Fruit fly (Drosophila melanogaster) whole organism, adult: Measurements from ENCODE around the gene eIF4EHP.

Experiments used
- CG11617 ChIP-seq: fragments of 200-800 bp; sonication (Bioruptor generic); optimal IDR thresholded peaks from 2 replicates; lab custom pipeline; 2017; ENCODE audit warnings: mild to moderate bottlenecking, missing biosample characterization, missing genetic modification reagents, missing genetic modification characterization
- CG12768 ChIP-seq: fragments of 200-800 bp; sonication (Bioruptor generic); optimal IDR thresholded peaks from 2 replicates; lab custom pipeline; 2017; ENCODE audit warnings: missing biosample characterization, missing genetic modification characterization, mild to moderate bottlenecking, moderate library complexity, missing genetic modification reagents
- CG14711 ChIP-seq: fragments of 200-800 bp; sonication (Bioruptor generic); optimal IDR thresholded peaks from 2 replicates; lab custom pipeline; 2018; ENCODE audit warnings: missing biosample characterization, mild to moderate bottlenecking, missing genetic modification characterization, moderate library complexity
- CG1620 ChIP-seq: fragments of 200-800 bp; sonication (Bioruptor generic); optimal IDR thresholded peaks from 2 replicates; lab custom pipeline; 2016; ENCODE audit warnings: missing biosample characterization, missing genetic modification characterization
- CG33017 ChIP-seq: fragments of 200-800 bp; sonication (Bioruptor generic); optimal IDR thresholded peaks from 2 replicates; lab custom pipeline; 2018; ENCODE audit warnings: missing biosample characterization, mild to moderate bottlenecking, missing genetic modification characterization, moderate library complexity
- CG5204 ChIP-seq: fragments of 200-800 bp; sonication (Bioruptor generic); optimal IDR thresholded peaks from 2 replicates; lab custom pipeline; 2016; ENCODE audit warnings: missing biosample characterization, missing genetic modification characterization
- CG7045 ChIP-seq: fragments of 200-800 bp; sonication (Bioruptor generic); optimal IDR thresholded peaks from 2 replicates; lab custom pipeline; 2017; ENCODE audit warnings: missing biosample characterization, mild to moderate bottlenecking, missing genetic modification characterization
- CG7101 ChIP-seq: fragments of 200-800 bp; sonication (Bioruptor generic); optimal IDR thresholded peaks from 2 replicates; lab custom pipeline; 2018; ENCODE audit warnings: missing biosample characterization, mild to moderate bottlenecking, missing genetic modification characterization, moderate library complexity
- Clk ChIP-seq: fragments of 200-800 bp; sonication (Bioruptor generic); optimal IDR thresholded peaks from 2 replicates; lab custom pipeline; 2017; ENCODE audit warnings: missing biosample characterization, missing genetic modification characterization
- Crg-1 ChIP-seq: fragments of 200-800 bp; sonication (Bioruptor generic); optimal IDR thresholded peaks from 2 replicates; lab custom pipeline; 2016; ENCODE audit warnings: missing biosample characterization, missing genetic modification characterization
- Hr96 ChIP-seq: fragments of 200-800 bp; sonication (Bioruptor generic); optimal IDR thresholded peaks from 2 replicates; lab custom pipeline; 2016; ENCODE audit warnings: missing biosample characterization, missing genetic modification characterization
- Mnt ChIP-seq: fragments of 200-800 bp; sonication (Bioruptor generic); optimal IDR thresholded peaks from 2 replicates; lab custom pipeline; 2016; ENCODE audit warnings: missing biosample characterization, mild to moderate bottlenecking, missing genetic modification characterization
- bab1 ChIP-seq: fragments of 200-800 bp; sonication (Bioruptor generic); optimal IDR thresholded peaks from 3 replicates; lab custom pipeline; 2019; ENCODE audit warnings: missing biosample characterization, mild to moderate bottlenecking, missing genetic modification characterization, moderate library complexity
- cic ChIP-seq: fragments of 200-800 bp; sonication (Bioruptor generic); optimal IDR thresholded peaks from 2 replicates; lab custom pipeline; 2017; ENCODE audit warnings: missing biosample characterization, mild to moderate bottlenecking, missing genetic modification characterization, moderate library complexity
- cnc ChIP-seq, 2 experiments: fragments of >200 bp; optimal IDR thresholded peaks; 2 replicates each; lab custom pipeline; 2017
- kay ChIP-seq: fragments of 200-800 bp; sonication (Bioruptor generic); peaks from one replicate; lab custom pipeline; 2016; ENCODE audit warnings: missing biosample characterization, missing genetic modification characterization, borderline replicate concordance
- ovo ChIP-seq: fragments of 200-800 bp; sonication (Bioruptor generic); optimal IDR thresholded peaks from 2 replicates; lab custom pipeline; 2016; ENCODE audit warnings: missing biosample characterization, missing genetic modification characterization
- pad ChIP-seq: fragments of 200-800 bp; sonication (Bioruptor generic); optimal IDR thresholded peaks from 3 replicates; lab custom pipeline; 2017; ENCODE audit warnings: missing biosample characterization, missing genetic modification characterization, mild to moderate bottlenecking, moderate library complexity, missing genetic modification reagents
- tj ChIP-seq: fragments of 200-800 bp; sonication (Bioruptor generic); optimal IDR thresholded peaks from 3 replicates; lab custom pipeline; 2017; ENCODE audit warnings: missing biosample characterization, mild to moderate bottlenecking, missing genetic modification characterization, moderate library complexity
- toe ChIP-seq: fragments of 200-800 bp; sonication (Bioruptor generic); optimal IDR thresholded peaks from 2 replicates; lab custom pipeline; 2016; ENCODE audit warnings: missing biosample characterization, missing genetic modification characterization

The eIF4EHP gene

dm6 chr3R:24139646-24140130, 30.9 kb upstream of the eIF4EHP start:
- TF ChIP-seq ovo (GFP tag; lab: Kevin White, UChicago) (no peak), toe (GFP tag; lab: Kevin White, UChicago) (no peak), CG5204 (GFP tag; lab: Kevin White, UChicago) (no peak)

dm6 chr3R:24138478-24139455, 30.0 kb upstream of the eIF4EHP start:
- TF ChIP-seq Crg-1 (GFP tag; lab: Kevin White, UChicago), result no peak
- no peak for TF ChIP-seq CG7101 (tag; lab: Kevin White, UChicago)
- TF ChIP-seq cic (GFP tag; lab: Kevin White, UChicago), result peak; percentile 54

dm6 chr3R:24137311-24137945, 28.7 kb upstream of the eIF4EHP start, which contains the start of gene Npc2f:
Npc2f (plus strand) TSS chr3R:24137895.
- TF ChIP-seq pad, result no peak
- TF ChIP-seq cic (GFP tag; lab: Kevin White, UChicago), result peak; percentile 15
- no peak for TF ChIP-seq toe (GFP tag; lab: Kevin White, UChicago)
- TF ChIP-seq CG11617 (GFP tag; lab: Kevin White, UChicago), result no peak
- TF ChIP-seq kay (GFP tag; lab: Kevin White, UChicago), result peak; percentile 4
- no peak for TF ChIP-seq ovo (GFP tag; lab: Kevin White, UChicago)
- TF ChIP-seq CG14711 (tag; lab: Kevin White, UChicago), result no peak
- TF ChIP-seq Mnt (GFP tag; lab: Kevin White, UChicago), result no peak
- no peak for TF ChIP-seq CG33017 (tag; lab: Kevin White, UChicago)
- TF ChIP-seq CG12768 (GFP tag; lab: Kevin White, UChicago), result peak; percentile 1
- TF ChIP-seq CG5204 (GFP tag; lab: Kevin White, UChicago), result no peak

- TF ChIP-seq CG1620, result no peak
- no peak for TF ChIP-seq kay (GFP tag; lab: Kevin White, UChicago)
- TF ChIP-seq Hr96 (GFP tag; lab: Kevin White, UChicago), result no peak
- TF ChIP-seq toe (GFP tag; lab: Kevin White, UChicago), result no peak
- peak; percentile 58 for TF ChIP-seq bab1
- TF ChIP-seq CG7045, result no peak
- TF ChIP-seq ovo (GFP tag; lab: Kevin White, UChicago), result no peak
- peak; percentile 7 for TF ChIP-seq CG33017 (tag; lab: Kevin White, UChicago)
- peak; percentile 23 for TF ChIP-seq CG7101 (tag; lab: Kevin White, UChicago)
- TF ChIP-seq CG14711 (tag; lab: Kevin White, UChicago), result no peak
- no peak for TF ChIP-seq CG12768 (GFP tag; lab: Kevin White, UChicago)
- no peak for TF ChIP-seq CG11617 (GFP tag; lab: Kevin White, UChicago)
Observed at dm6 chr3R:24134580-24134979, 25.8 kb upstream of the eIF4EHP start, which contains the start of gene Sec10. Sec10 (plus strand) TSS chr3R:24134831.

- TF ChIP-seq tj (peak; percentile 21), bab1 (peak; percentile 62), cic (GFP tag; lab: Kevin White, UChicago) (peak; percentile 14), Crg-1 (GFP tag; lab: Kevin White, UChicago) (no peak)
Observed at dm6 chr3R:24130080-24130479, 21.3 kb upstream of the eIF4EHP start, which contains the start of the genes GatB and Tsc1. GatB (minus strand) TSS chr3R:24130255. Tsc1 (plus strand) TSS chr3R:24130307.

dm6 chr3R:24122369-24122768, 13.6 kb upstream of the eIF4EHP start:
- TF ChIP-seq Mnt (GFP tag; lab: Kevin White, UChicago) (no peak), CG5204 (GFP tag; lab: Kevin White, UChicago) (no peak), Hr96 (GFP tag; lab: Kevin White, UChicago) (no peak), toe (GFP tag; lab: Kevin White, UChicago) (no peak), ovo (GFP tag; lab: Kevin White, UChicago) (no peak), CG11617 (GFP tag; lab: Kevin White, UChicago) (no peak), cic (GFP tag; lab: Kevin White, UChicago) (no peak), Clk (no peak), cnc (optimal IDR thresholded peaks at IDR 0.05; lab: Kevin White, UChicago) (no peak), tj (no peak), CG1620 (no peak), CG12768 (GFP tag; lab: Kevin White, UChicago) (no peak)
